Fruit fly (Drosophila melanogaster): Measurements from ENCODE around the gene CG10357.

The CG10357 gene

dm6 chr3L:3658768-3659167 lies 43.6 kb downstream of the CG10357 start, which contains the start of gene CG43098:
TSS of gene CG43098 (plus strand) at chr3L:3659068.
- no peak for TF ChIP-seq trem (tag; optimal IDR thresholded peaks at IDR 0.05)
- TF ChIP-seq vfl (GFP tag; optimal IDR thresholded peaks at IDR 0.05), result no peak
- no peak for TF ChIP-seq sob (GFP tag; IDR thresholded peaks at IDR 0.05)
- no peak for TF ChIP-seq Optix (GFP tag; IDR thresholded peaks at IDR 0.05)
- TF ChIP-seq Sox102F (GFP tag; optimal IDR thresholded peaks at IDR 0.05), result no peak
- no peak for TF ChIP-seq CG8290 (GFP tag; optimal IDR thresholded peaks at IDR 0.05)
- no peak for TF ChIP-seq CG8290 (tag; optimal IDR thresholded peaks at IDR 0.05)
- no peak for TF ChIP-seq CG2199 (GFP tag; IDR thresholded peaks at IDR 0.05)
- TF ChIP-seq gsb (GFP tag; IDR thresholded peaks at IDR 0.05), result no peak
- no peak for TF ChIP-seq CG16779 (GFP tag; IDR thresholded peaks at IDR 0.05)
- TF ChIP-seq dm (GFP tag; optimal IDR thresholded peaks at IDR 0.05), result no peak

dm6 chr3L:3665288-3666210 lies 50.4 kb downstream of the CG10357 start:
- 0 out of 2 replicates have a peak, but pooled peaks have one; percentile 12 for TF ChIP-seq sob (GFP tag; IDR thresholded peaks at IDR 0.05)
- TF ChIP-seq CG14014 (GFP tag; IDR thresholded peaks at IDR 0.05), result 0 out of 2 replicates have a peak, but pooled peaks have one; percentile 28
- no peak for TF ChIP-seq CG31441 (GFP tag; IDR thresholded peaks at IDR 0.05)
- TF ChIP-seq Hr3 (GFP tag; optimal IDR thresholded peaks at IDR 0.05), result peak; percentile 40
- TF ChIP-seq CG13894 (tag; optimal IDR thresholded peaks at IDR 0.05), result peak; percentile 77
- TF ChIP-seq gsb-n (tag; optimal IDR thresholded peaks at IDR 0.05), result peak; percentile 50
- peak; percentile 70 for TF ChIP-seq lilli (GFP tag; optimal IDR thresholded peaks at IDR 0.05)
- no peak for TF ChIP-seq ftz-f1 (GFP tag; optimal IDR thresholded peaks at IDR 0.05)
- TF ChIP-seq oc (tag; optimal IDR thresholded peaks at IDR 0.05), result peak; percentile 60
- TF ChIP-seq CG15514 (GFP tag; optimal IDR thresholded peaks at IDR 0.05), result no peak
- no peak; the same call in 2 of the 3 replicates for TF ChIP-seq ase (GFP tag; IDR thresholded peaks at IDR 0.05)
- TF ChIP-seq Dbx (GFP tag; IDR thresholded peaks at IDR 0.05), result no peak
- no peak for TF ChIP-seq Hr39 (optimal IDR thresholded peaks at IDR 0.05)
- no peak for TF ChIP-seq CG7271 (tag; optimal IDR thresholded peaks at IDR 0.05)
- TF ChIP-seq Xrp1 (GFP tag; IDR thresholded peaks at IDR 0.05), result peak; percentile 50
- TF ChIP-seq cg (GFP tag; optimal IDR thresholded peaks at IDR 0.05), result no peak
- peak; percentile 44 for TF ChIP-seq ATbp (GFP tag; optimal IDR thresholded peaks at IDR 0.05)
- TF ChIP-seq CG12236 (GFP tag; optimal IDR thresholded peaks at IDR 0.05), result peak; percentile 53
- no peak for TF ChIP-seq Bgb (GFP tag; IDR thresholded peaks at IDR 0.05; ENCODE audit: partially characterized antibody)
- TF ChIP-seq CG10654 (GFP tag; optimal IDR thresholded peaks at IDR 0.05), result no peak
- TF ChIP-seq CG4328 (GFP tag; optimal IDR thresholded peaks at IDR 0.05), result no peak
- TF ChIP-seq CG8359 (GFP tag; optimal IDR thresholded peaks at IDR 0.05; ENCODE audit: borderline replicate concordance), result no peak
- no peak for TF ChIP-seq CG18599 (GFP tag; optimal IDR thresholded peaks at IDR 0.05)
- no peak for TF ChIP-seq CG1647 (GFP tag; optimal IDR thresholded peaks at IDR 0.05)
- TF ChIP-seq CG10209 (GFP tag; optimal IDR thresholded peaks at IDR 0.05), result peak; percentile 48
- TF ChIP-seq ap (GFP tag; IDR thresholded peaks at IDR 0.05), result 0 out of 2 replicates have a peak, but pooled peaks have one; percentile 7
- TF ChIP-seq Xbp1 (GFP tag; optimal IDR thresholded peaks at IDR 0.05), result peak; percentile 54
- peak; percentile 44 for TF ChIP-seq CG8388 (GFP tag; optimal IDR thresholded peaks at IDR 0.05)
- TF ChIP-seq CG6683 (GFP tag; optimal IDR thresholded peaks at IDR 0.05), result no peak
- TF ChIP-seq ind (GFP tag; optimal IDR thresholded peaks at IDR 0.05), result no peak
- TF ChIP-seq CG12155 (GFP tag; optimal IDR thresholded peaks at IDR 0.05), result peak; percentile 25
- peak; percentile 51 for TF ChIP-seq her (GFP tag; optimal IDR thresholded peaks at IDR 0.05)
- no peak for TF ChIP-seq nom (GFP tag; optimal IDR thresholded peaks at IDR 0.05)
- TF ChIP-seq NC2β (GFP tag; optimal IDR thresholded peaks at IDR 0.05), result peak; percentile 33
- TF ChIP-seq slbo (GFP tag; IDR thresholded peaks at IDR 0.05), result peak; percentile 66
- TF ChIP-seq Hr51 (GFP tag; optimal IDR thresholded peaks at IDR 0.05), result peak; percentile 16 to 18
- peak; percentile 6 for TF ChIP-seq CG30431 (GFP tag; optimal IDR thresholded peaks at IDR 0.05)
- TF ChIP-seq CG14050 (GFP tag; IDR thresholded peaks at IDR 0.05), result peak; percentile 36; the same call in 1 of the 3 replicates

Measured in whole organism, embryonic.